Fruit fly (Drosophila melanogaster) whole organism, adult: ENCODE data around the gene Ugt302E1.

Experiments used
- CG11617 ChIP-seq: fragments of 200-800 bp; sonication (Bioruptor generic); optimal IDR thresholded peaks from 2 replicates; lab custom pipeline; 2017; ENCODE audit warnings: mild to moderate bottlenecking, missing biosample characterization, missing genetic modification reagents, missing genetic modification characterization
- CG12768 ChIP-seq: fragments of 200-800 bp; sonication (Bioruptor generic); optimal IDR thresholded peaks from 2 replicates; lab custom pipeline; 2017; ENCODE audit warnings: missing biosample characterization, missing genetic modification characterization, mild to moderate bottlenecking, moderate library complexity, missing genetic modification reagents
- CG14711 ChIP-seq: fragments of 200-800 bp; sonication (Bioruptor generic); optimal IDR thresholded peaks from 2 replicates; lab custom pipeline; 2018; ENCODE audit warnings: missing biosample characterization, mild to moderate bottlenecking, missing genetic modification characterization, moderate library complexity
- CG1620 ChIP-seq: fragments of 200-800 bp; sonication (Bioruptor generic); optimal IDR thresholded peaks from 2 replicates; lab custom pipeline; 2016; ENCODE audit warnings: missing biosample characterization, missing genetic modification characterization
- CG33017 ChIP-seq: fragments of 200-800 bp; sonication (Bioruptor generic); optimal IDR thresholded peaks from 2 replicates; lab custom pipeline; 2018; ENCODE audit warnings: missing biosample characterization, mild to moderate bottlenecking, missing genetic modification characterization, moderate library complexity
- CG5204 ChIP-seq: fragments of 200-800 bp; sonication (Bioruptor generic); optimal IDR thresholded peaks from 2 replicates; lab custom pipeline; 2016; ENCODE audit warnings: missing biosample characterization, missing genetic modification characterization
- CG7045 ChIP-seq: fragments of 200-800 bp; sonication (Bioruptor generic); optimal IDR thresholded peaks from 2 replicates; lab custom pipeline; 2017; ENCODE audit warnings: missing biosample characterization, mild to moderate bottlenecking, missing genetic modification characterization
- CG7101 ChIP-seq: fragments of 200-800 bp; sonication (Bioruptor generic); optimal IDR thresholded peaks from 2 replicates; lab custom pipeline; 2018; ENCODE audit warnings: missing biosample characterization, mild to moderate bottlenecking, missing genetic modification characterization, moderate library complexity
- Clk ChIP-seq: fragments of 200-800 bp; sonication (Bioruptor generic); optimal IDR thresholded peaks from 2 replicates; lab custom pipeline; 2017; ENCODE audit warnings: missing biosample characterization, missing genetic modification characterization
- Crg-1 ChIP-seq: fragments of 200-800 bp; sonication (Bioruptor generic); optimal IDR thresholded peaks from 2 replicates; lab custom pipeline; 2016; ENCODE audit warnings: missing biosample characterization, missing genetic modification characterization
- Hr96 ChIP-seq: fragments of 200-800 bp; sonication (Bioruptor generic); optimal IDR thresholded peaks from 2 replicates; lab custom pipeline; 2016; ENCODE audit warnings: missing biosample characterization, missing genetic modification characterization
- Mnt ChIP-seq: fragments of 200-800 bp; sonication (Bioruptor generic); optimal IDR thresholded peaks from 2 replicates; lab custom pipeline; 2016; ENCODE audit warnings: missing biosample characterization, mild to moderate bottlenecking, missing genetic modification characterization
- bab1 ChIP-seq: fragments of 200-800 bp; sonication (Bioruptor generic); optimal IDR thresholded peaks from 3 replicates; lab custom pipeline; 2019; ENCODE audit warnings: missing biosample characterization, mild to moderate bottlenecking, missing genetic modification characterization, moderate library complexity
- cic ChIP-seq: fragments of 200-800 bp; sonication (Bioruptor generic); optimal IDR thresholded peaks from 2 replicates; lab custom pipeline; 2017; ENCODE audit warnings: missing biosample characterization, mild to moderate bottlenecking, missing genetic modification characterization, moderate library complexity
- cnc ChIP-seq, 2 experiments: fragments of >200 bp; optimal IDR thresholded peaks; 2 replicates each; lab custom pipeline; 2017
- kay ChIP-seq: fragments of 200-800 bp; sonication (Bioruptor generic); peaks from one replicate; lab custom pipeline; 2016; ENCODE audit warnings: missing biosample characterization, missing genetic modification characterization, borderline replicate concordance
- ovo ChIP-seq: fragments of 200-800 bp; sonication (Bioruptor generic); optimal IDR thresholded peaks from 2 replicates; lab custom pipeline; 2016; ENCODE audit warnings: missing biosample characterization, missing genetic modification characterization
- pad ChIP-seq: fragments of 200-800 bp; sonication (Bioruptor generic); optimal IDR thresholded peaks from 3 replicates; lab custom pipeline; 2017; ENCODE audit warnings: missing biosample characterization, missing genetic modification characterization, mild to moderate bottlenecking, moderate library complexity, missing genetic modification reagents
- tj ChIP-seq: fragments of 200-800 bp; sonication (Bioruptor generic); optimal IDR thresholded peaks from 3 replicates; lab custom pipeline; 2017; ENCODE audit warnings: missing biosample characterization, mild to moderate bottlenecking, missing genetic modification characterization, moderate library complexity
- toe ChIP-seq: fragments of 200-800 bp; sonication (Bioruptor generic); optimal IDR thresholded peaks from 2 replicates; lab custom pipeline; 2016; ENCODE audit warnings: missing biosample characterization, missing genetic modification characterization

Gene Ugt302E1

dm6 chr3R:11145135-11145534 is 9.3 kb upstream of the Ugt302E1 start, which contains the start of gene CheA86a:
TSS of gene CheA86a (minus strand) at chr3R:11145235.
- TF ChIP-seq kay (GFP tag; lab: Kevin White, UChicago) (no peak), cnc (optimal IDR thresholded peaks at IDR 0.05; lab: Kevin White, UChicago) (no peak), pad (no peak), bab1 (GFP tag; lab: Kevin White, UChicago) (no peak), ovo (no peak), Crg-1 (GFP tag; lab: Kevin White, UChicago) (no peak), CG14711 (no peak), cic (GFP tag; lab: Kevin White, UChicago) (no peak), Mnt (GFP tag; lab: Kevin White, UChicago) (no peak), CG12768 (GFP tag; lab: Kevin White, UChicago) (no peak), CG1620 (GFP tag; lab: Kevin White, UChicago) (no peak), Hr96 (GFP tag; lab: Kevin White, UChicago) (no peak), CG33017 (no peak), CG11617 (GFP tag; lab: Kevin White, UChicago) (no peak), Clk (GFP tag; lab: Kevin White, UChicago) (no peak), tj (GFP tag; lab: Kevin White, UChicago) (no peak), CG7045 (GFP tag; lab: Kevin White, UChicago) (no peak), CG7101 (tag; lab: Kevin White, UChicago) (no peak)

- TF ChIP-seq Crg-1 (GFP tag; lab: Kevin White, UChicago), result no peak
- TF ChIP-seq bab1 (GFP tag; lab: Kevin White, UChicago), result peak; percentile 62
- TF ChIP-seq tj (GFP tag; lab: Kevin White, UChicago), result peak; percentile 29
- peak; percentile 29 for TF ChIP-seq kay (GFP tag; lab: Kevin White, UChicago)
- TF ChIP-seq CG12768 (GFP tag; lab: Kevin White, UChicago), result no peak
- TF ChIP-seq CG11617 (GFP tag; lab: Kevin White, UChicago), result no peak
- TF ChIP-seq CG7101 (tag; lab: Kevin White, UChicago), result peak; percentile 13
- TF ChIP-seq CG14711, result peak; percentile 48
Observed at dm6 chr3R:11153799-11154273, 590 bp upstream of the Ugt302E1 start, which contains the start of gene Ugt302K1. TSS of gene Ugt302K1 (minus strand) at chr3R:11153849.

dm6 chr3R:11156858-11157257 is 2.4 kb downstream of the Ugt302E1 start, which contains the start of gene Ugt302C1:
TSS of gene Ugt302C1 (plus strand) at chr3R:11157098.
- TF ChIP-seq CG7045 (GFP tag; lab: Kevin White, UChicago) (no peak), CG14711 (no peak), tj (GFP tag; lab: Kevin White, UChicago) (peak; percentile 26), CG7101 (tag; lab: Kevin White, UChicago) (peak; percentile 30), CG11617 (GFP tag; lab: Kevin White, UChicago) (no peak), Clk (GFP tag; lab: Kevin White, UChicago) (no peak), bab1 (GFP tag; lab: Kevin White, UChicago) (peak; percentile 4), CG1620 (GFP tag; lab: Kevin White, UChicago) (no peak), toe (GFP tag; lab: Kevin White, UChicago) (no peak), ovo (peak; percentile 16), Hr96 (GFP tag; lab: Kevin White, UChicago) (no peak), Crg-1 (GFP tag; lab: Kevin White, UChicago) (peak; percentile 7), CG12768 (GFP tag; lab: Kevin White, UChicago) (peak; percentile 31), kay (GFP tag; lab: Kevin White, UChicago) (peak; percentile 62), pad (peak; percentile 21), Mnt (GFP tag; lab: Kevin White, UChicago) (peak; percentile 57), cnc (optimal IDR thresholded peaks at IDR 0.05; lab: Kevin White, UChicago) (peak in 1 of 2 experiments; percentile 37), CG33017 (peak; percentile 37), cic (GFP tag; lab: Kevin White, UChicago) (peak; percentile 63), CG5204 (GFP tag; lab: Kevin White, UChicago) (no peak)

dm6 chr3R:11160907-11161306 is 6.5 kb downstream of the Ugt302E1 start, which contains the start of gene CG4757:
TSS of gene CG4757 (plus strand) at chr3R:11161207.
- TF ChIP-seq tj (GFP tag; lab: Kevin White, UChicago), result no peak
- TF ChIP-seq CG11617 (GFP tag; lab: Kevin White, UChicago), result no peak
- no peak for TF ChIP-seq Crg-1 (GFP tag; lab: Kevin White, UChicago)
- TF ChIP-seq CG14711, result no peak
- TF ChIP-seq CG7045 (GFP tag; lab: Kevin White, UChicago), result no peak
- TF ChIP-seq CG1620 (GFP tag; lab: Kevin White, UChicago), result no peak
- TF ChIP-seq Clk (GFP tag; lab: Kevin White, UChicago), result no peak
- TF ChIP-seq bab1 (GFP tag; lab: Kevin White, UChicago), result no peak
- no peak for TF ChIP-seq Mnt (GFP tag; lab: Kevin White, UChicago)
- TF ChIP-seq CG33017, result no peak
- no peak for TF ChIP-seq ovo
- no peak for TF ChIP-seq kay (GFP tag; lab: Kevin White, UChicago)

- TF ChIP-seq CG14711, result no peak
- TF ChIP-seq Clk (GFP tag; lab: Kevin White, UChicago), result no peak
- no peak for TF ChIP-seq ovo
- TF ChIP-seq tj (GFP tag; lab: Kevin White, UChicago), result no peak
- no peak for TF ChIP-seq cnc (optimal IDR thresholded peaks at IDR 0.05; lab: Kevin White, UChicago)
- no peak for TF ChIP-seq kay (GFP tag; lab: Kevin White, UChicago)
- no peak for TF ChIP-seq toe (GFP tag; lab: Kevin White, UChicago)
- no peak for TF ChIP-seq bab1 (GFP tag; lab: Kevin White, UChicago)
- no peak for TF ChIP-seq CG7101 (tag; lab: Kevin White, UChicago)
- TF ChIP-seq CG11617 (GFP tag; lab: Kevin White, UChicago), result no peak
- TF ChIP-seq Mnt (GFP tag; lab: Kevin White, UChicago), result no peak
Observed at dm6 chr3R:11165974-11166373, 11.5 kb downstream of the Ugt302E1 start, which contains the start of gene Ugt35E1. TSS of gene Ugt35E1 (minus strand) at chr3R:11166074.
